Worm (Caenorhabditis elegans): ENCODE measurements around the gene Y42A5A.3.

DNA sequence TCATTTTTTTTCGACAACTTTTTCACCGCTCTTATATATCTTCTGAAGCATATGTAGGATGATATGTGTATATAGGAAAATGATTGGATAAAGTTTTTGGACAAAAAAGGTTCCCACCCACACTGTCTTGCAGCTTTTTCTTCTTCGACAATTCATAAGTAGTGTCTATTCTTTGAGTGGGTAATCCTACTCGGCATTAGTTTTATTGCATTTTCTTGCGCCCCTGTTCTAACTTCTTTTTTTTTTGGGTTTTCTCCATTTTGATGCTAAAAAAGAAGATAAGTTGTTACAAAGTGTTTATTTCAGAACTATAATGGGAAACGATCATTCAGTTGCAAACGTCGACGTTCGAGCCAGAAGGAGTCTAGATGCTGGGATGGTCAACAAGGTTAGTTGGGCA, 38.5 kb upstream of the Y42A5A.3 start, which contains the start of gene glb-3:
- TF ChIP-seq him-1 (tag; optimal IDR thresholded peaks at IDR 0.05), result no peak
- TF ChIP-seq W03F9.2 (tag; optimal IDR thresholded peaks at IDR 0.05), result no peak

All from whole organism, L4/young adult.